Worm (Caenorhabditis elegans) whole organism, late embryonic: ENCODE measurements around the gene tctn-1.

ENCODE experiments used
- T23F11.4 ChIP-seq: fragments of 200-800 bp; sonication (Bioruptor generic); optimal IDR thresholded peaks from 2 replicates; lab custom pipeline; 2018; ENCODE audit warnings: mild to moderate bottlenecking, missing genetic modification characterization, missing compliant biosample characterization
- ama-1 ChIP-seq: fragments of 150-350 bp; optimal IDR thresholded peaks from 2 replicates; lab custom pipeline; 2014
- ceh-34 ChIP-seq: sonication (generic microtip); optimal IDR thresholded peaks from 2 replicates; lab custom pipeline; 2016; ENCODE audit warnings: mild to moderate bottlenecking, missing genetic modification characterization, missing compliant biosample characterization
- elt-4 ChIP-seq: sonication (generic microtip); optimal IDR thresholded peaks from 2 replicates; lab custom pipeline; 2016; ENCODE audit warnings: missing genetic modification characterization, missing compliant biosample characterization
- gmeb-2 ChIP-seq: sonication (generic microtip); optimal IDR thresholded peaks from 2 replicates; lab custom pipeline; 2016; ENCODE audit warnings: missing genetic modification characterization, inconsistent platforms, missing compliant biosample characterization
- lin-11 ChIP-seq: fragments of 200-800 bp; sonication (Bioruptor generic); optimal IDR thresholded peaks from 2 replicates; lab custom pipeline; 2018; ENCODE audit warnings: mild to moderate bottlenecking, missing genetic modification characterization, missing compliant biosample characterization
- pha-4 ChIP-seq: fragments of 150-350 bp; optimal IDR thresholded peaks from 2 replicates; lab custom pipeline; 2018; ENCODE audit warnings: missing biosample characterization, missing genetic modification reagents, missing genetic modification characterization
- pqm-1 ChIP-seq: sonication (generic microtip); optimal IDR thresholded peaks from 2 replicates; lab custom pipeline; 2016; ENCODE audit warnings: missing genetic modification characterization, missing compliant biosample characterization
- pros-1 ChIP-seq: fragments of 150-350 bp; optimal IDR thresholded peaks from 2 replicates; lab custom pipeline; 2014; ENCODE audit warnings: missing biosample characterization, missing genetic modification reagents, missing genetic modification characterization
- unc-86 ChIP-seq: sonication (generic microtip); optimal IDR thresholded peaks from 2 replicates; lab custom pipeline; 2016; ENCODE audit warnings: missing genetic modification characterization, missing compliant biosample characterization

ce11 chrIV:4788332-4788731, 40.7 kb upstream of the tctn-1 start, which contains the start of gene nhr-104:
- no peak for TF ChIP-seq gmeb-2
- TF ChIP-seq pqm-1 (tag; lab: Kevin White, UChicago) = no peak
- no peak for TF ChIP-seq pha-4 (tag; lab: Kevin White, UChicago)
- no peak for TF ChIP-seq pros-1 (tag; lab: Kevin White, UChicago)
- TF ChIP-seq unc-86 (tag; lab: Kevin White, UChicago) = no peak
- TF ChIP-seq ceh-34 (tag; lab: Kevin White, UChicago) = no peak
- TF ChIP-seq ama-1 (lab: Kevin White, UChicago) = no peak
- TF ChIP-seq elt-4 = no peak
- TF ChIP-seq lin-11 (tag; lab: Kevin White, UChicago) = no peak
- TF ChIP-seq T23F11.4 = no peak
